Fruit fly (Drosophila melanogaster) whole organism, embryonic: Measurements from ENCODE around the gene Pcd.

Experiments used
- Adf1 ChIP-seq: fragments of 200-800 bp; sonication (Bioruptor generic); IDR thresholded peaks from 2 replicates; pipeline ENCODE4 v1.3.6; 2022; ENCODE audit warnings: missing biosample characterization, missing genetic modification characterization
- Antp ChIP-seq: fragments of 200-800 bp; sonication (Bioruptor generic); optimal IDR thresholded peaks from 3 replicates; lab custom pipeline; 2016; ENCODE audit warnings: missing biosample characterization, missing genetic modification characterization
- Atf6 ChIP-seq: fragments of 200-800 bp; sonication (Bioruptor generic); IDR thresholded peaks from 2 replicates; pipeline ENCODE4 v1.3.6; 2022; ENCODE audit warnings: missing biosample characterization, missing genetic modification characterization
- CG10147 ChIP-seq: fragments of 200-800 bp; sonication (Bioruptor generic); optimal IDR thresholded peaks from 2 replicates; lab custom pipeline; 2019; ENCODE audit warnings: missing biosample characterization, mild to moderate bottlenecking, missing genetic modification characterization, moderate library complexity
- CG11456 ChIP-seq: fragments of 200-800 bp; sonication (Bioruptor generic); IDR thresholded peaks from 3 replicates; pipeline ENCODE4 v1.3.6; 2022; ENCODE audit warnings: missing biosample characterization, missing genetic modification characterization
- CG11696 ChIP-seq: fragments of 200-800 bp; sonication (Bioruptor generic); IDR thresholded peaks from 2 replicates; pipeline ENCODE4 v1.3.6; 2022; ENCODE audit warnings: missing biosample characterization, missing genetic modification characterization
- CG11723 ChIP-seq: fragments of 200-800 bp; sonication (Bioruptor generic); optimal IDR thresholded peaks from 2 replicates; lab custom pipeline; 2017; ENCODE audit warnings: missing biosample characterization, mild to moderate bottlenecking, missing genetic modification characterization
- CG13624 ChIP-seq: fragments of 200-800 bp; sonication (Bioruptor generic); optimal IDR thresholded peaks from 2 replicates; lab custom pipeline; 2016; ENCODE audit warnings: missing biosample characterization, missing genetic modification characterization
- CG14050 ChIP-seq: fragments of 200-800 bp; sonication (Bioruptor generic); IDR thresholded peaks from 3 replicates; pipeline ENCODE4 v1.3.6; 2022; ENCODE audit warnings: missing biosample characterization, missing genetic modification characterization
- CG17568 ChIP-seq: fragments of 200-800 bp; sonication (Bioruptor generic); optimal IDR thresholded peaks from 2 replicates; lab custom pipeline; 2018; ENCODE audit warnings: missing biosample characterization, mild to moderate bottlenecking, missing genetic modification characterization, moderate library complexity
- CG2678 ChIP-seq: fragments of 200-800 bp; sonication (Bioruptor generic); optimal IDR thresholded peaks from 3 replicates; lab custom pipeline; 2019; ENCODE audit warnings: missing biosample characterization, mild to moderate bottlenecking, missing genetic modification characterization, moderate library complexity
- CG2875 ChIP-seq: fragments of 200-800 bp; sonication (Bioruptor generic); optimal IDR thresholded peaks from 2 replicates; lab custom pipeline; 2017; ENCODE audit warnings: missing biosample characterization, mild to moderate bottlenecking, missing genetic modification characterization, missing genetic modification reagents
- CG3065 ChIP-seq: fragments of 200-800 bp; sonication (Bioruptor generic); optimal IDR thresholded peaks from 2 replicates; lab custom pipeline; 2016; ENCODE audit warnings: missing biosample characterization, missing genetic modification characterization
- CG3281 ChIP-seq: fragments of 200-800 bp; sonication (Bioruptor generic); optimal IDR thresholded peaks from 3 replicates; lab custom pipeline; 2017; ENCODE audit warnings: missing biosample characterization, mild to moderate bottlenecking, missing genetic modification characterization
- CG33213 ChIP-seq: fragments of 200-800 bp; sonication (Bioruptor generic); optimal IDR thresholded peaks from 3 replicates; lab custom pipeline; 2016; ENCODE audit warnings: missing biosample characterization, missing genetic modification characterization
- CG34376 ChIP-seq: fragments of 200-800 bp; sonication (Bioruptor generic); optimal IDR thresholded peaks from 2 replicates; lab custom pipeline; 2018; ENCODE audit warnings: missing biosample characterization, mild to moderate bottlenecking, missing genetic modification characterization
- CG3995 ChIP-seq: fragments of 200-800 bp; sonication (Bioruptor generic); optimal IDR thresholded peaks from 3 replicates; lab custom pipeline; 2016; ENCODE audit warnings: missing biosample characterization, missing genetic modification characterization
- CG43689 ChIP-seq: fragments of 200-800 bp; sonication (Bioruptor generic); IDR thresholded peaks from 2 replicates; pipeline ENCODE4 v1.3.6; 2022; ENCODE audit warnings: missing biosample characterization, missing genetic modification characterization
- CG4424 ChIP-seq: fragments of 200-800 bp; sonication (Bioruptor generic); optimal IDR thresholded peaks from 3 replicates; lab custom pipeline; 2016; ENCODE audit warnings: missing biosample characterization, missing genetic modification characterization
- CG8089 ChIP-seq: fragments of 200-800 bp; sonication (Bioruptor generic); optimal IDR thresholded peaks from 3 replicates; lab custom pipeline; 2016; ENCODE audit warnings: missing biosample characterization, missing genetic modification characterization
- CG8478 ChIP-seq: fragments of >200 bp; optimal IDR thresholded peaks from 2 replicates; lab custom pipeline; 2018
- CoRest ChIP-seq: fragments of 200-800 bp; sonication (Bioruptor generic); optimal IDR thresholded peaks from 3 replicates; lab custom pipeline; 2018; ENCODE audit warnings: missing biosample characterization, mild to moderate bottlenecking, missing genetic modification characterization, moderate library complexity
- Doc2 ChIP-seq: fragments of 200-800 bp; sonication (Bioruptor generic); IDR thresholded peaks from 2 replicates; pipeline ENCODE4 v1.3.6; 2022; ENCODE audit warnings: missing biosample characterization, missing genetic modification characterization
- Dref ChIP-seq: fragments of 200-800 bp; sonication (Bioruptor generic); IDR thresholded peaks from 2 replicates; pipeline ENCODE4 v1.3.6; 2022; ENCODE audit warnings: missing biosample characterization, missing genetic modification characterization
- Fer1 ChIP-seq: fragments of 200-800 bp; sonication (Bioruptor generic); optimal IDR thresholded peaks from 2 replicates; lab custom pipeline; 2017; ENCODE audit warnings: missing biosample characterization, mild to moderate bottlenecking, missing genetic modification characterization
- Fer3 ChIP-seq: fragments of 200-800 bp; sonication (Bioruptor generic); optimal IDR thresholded peaks from 2 replicates; lab custom pipeline; 2018; ENCODE audit warnings: missing biosample characterization, mild to moderate bottlenecking, missing genetic modification characterization, moderate library complexity
- Hr78 ChIP-seq, 2 experiments: fragments of 200-800 bp in 1 of 2; fragments of >200 bp in 1 of 2; sonication (Bioruptor generic) in 1 of 2; optimal IDR thresholded peaks; 2 replicates each; lab custom pipeline; 2017 to 2019; ENCODE audit warnings: missing biosample characterization in 2 of 2, missing genetic modification characterization in 2 of 2, mild to moderate bottlenecking in 1 of 2, moderate library complexity in 1 of 2
- MESR4 ChIP-seq: fragments of 200-800 bp; sonication (Bioruptor generic); optimal IDR thresholded peaks from 2 replicates; lab custom pipeline; 2018; ENCODE audit warnings: missing biosample characterization, mild to moderate bottlenecking, missing genetic modification characterization, moderate library complexity
- MTF-1 ChIP-seq: fragments of 200-800 bp; sonication (Bioruptor generic); optimal IDR thresholded peaks from 2 replicates; lab custom pipeline; 2018; ENCODE audit warnings: missing biosample characterization, mild to moderate bottlenecking, missing genetic modification characterization, borderline replicate concordance
- Max ChIP-seq: fragments of 200-800 bp; sonication (Bioruptor generic); optimal IDR thresholded peaks from 2 replicates; lab custom pipeline; 2016; ENCODE audit warnings: missing biosample characterization, mild to moderate bottlenecking, missing genetic modification characterization
- Meics ChIP-seq: fragments of 200-800 bp; sonication (Bioruptor generic); optimal IDR thresholded peaks from 2 replicates; lab custom pipeline; 2017; ENCODE audit warnings: missing biosample characterization, mild to moderate bottlenecking, missing genetic modification characterization
- Rfx ChIP-seq: fragments of 200-800 bp; sonication (Bioruptor generic); IDR thresholded peaks from 2 replicates; pipeline ENCODE4 v1.3.6; 2022; ENCODE audit warnings: missing biosample characterization, missing genetic modification characterization
- Rx ChIP-seq: fragments of 200-800 bp; sonication (Bioruptor generic); IDR thresholded peaks from 2 replicates; pipeline ENCODE4 v1.3.6; 2022; ENCODE audit warnings: missing biosample characterization, missing genetic modification characterization
- Tbp ChIP-seq: fragments of >200 bp; optimal IDR thresholded peaks from 2 replicates; lab custom pipeline; 2018; ENCODE audit warnings: missing biosample characterization, missing genetic modification characterization
- Xbp1 ChIP-seq: fragments of 200-800 bp; sonication (Bioruptor generic); optimal IDR thresholded peaks from 3 replicates; lab custom pipeline; 2016; ENCODE audit warnings: missing biosample characterization, mild to moderate bottlenecking, missing genetic modification characterization
- bbx ChIP-seq: fragments of 200-800 bp; sonication (Bioruptor generic); IDR thresholded peaks from 2 replicates; pipeline ENCODE4 v1.3.6; 2022; ENCODE audit warnings: missing biosample characterization, missing genetic modification characterization; ENCODE audit not compliant: partially characterized antibody
- bsh ChIP-seq, 2 experiments: fragments of 200-800 bp; sonication (Bioruptor generic); optimal IDR thresholded peaks; 2 replicates each; lab custom pipeline; 2017 to 2018; ENCODE audit warnings: mild to moderate bottlenecking in 2 of 2, missing biosample characterization in 2 of 2, missing genetic modification characterization in 2 of 2, moderate library complexity in 1 of 2
- cas ChIP-seq: fragments of 200-800 bp; sonication (Bioruptor generic); IDR thresholded peaks from 2 replicates; pipeline ENCODE4 v1.3.6; 2022; ENCODE audit warnings: missing biosample characterization, missing genetic modification characterization
- chif ChIP-seq, 2 experiments: fragments of 200-800 bp; sonication (Bioruptor generic); optimal IDR thresholded peaks; 3 replicates each; lab custom pipeline; 2016; ENCODE audit warnings: missing biosample characterization in 2 of 2, missing genetic modification characterization in 2 of 2
- chinmo ChIP-seq: fragments of 200-800 bp; sonication (Bioruptor generic); IDR thresholded peaks from 4 replicates; pipeline ENCODE4 v1.3.6; 2022; ENCODE audit warnings: missing biosample characterization, missing genetic modification characterization; ENCODE audit not compliant: partially characterized antibody
- danr ChIP-seq: fragments of 200-800 bp; sonication (Bioruptor generic); IDR thresholded peaks from 2 replicates; pipeline ENCODE4 v1.3.6; 2022; ENCODE audit warnings: missing biosample characterization, missing genetic modification characterization
- ewg ChIP-seq: fragments of 200-800 bp; sonication (Bioruptor generic); optimal IDR thresholded peaks from 3 replicates; lab custom pipeline; 2017; ENCODE audit warnings: mild to moderate bottlenecking, missing biosample characterization, missing genetic modification reagents, missing genetic modification characterization
- ftz-f1 ChIP-seq: fragments of 200-800 bp; sonication (Bioruptor generic); optimal IDR thresholded peaks from 2 replicates; lab custom pipeline; 2016; ENCODE audit warnings: missing biosample characterization, missing genetic modification characterization
- gro ChIP-seq: fragments of 200-800 bp; sonication (Bioruptor generic); optimal IDR thresholded peaks from 2 replicates; lab custom pipeline; 2016; ENCODE audit warnings: missing biosample characterization, missing genetic modification characterization
- hkb ChIP-seq, 2 experiments: fragments of 200-800 bp in 1 of 2; fragments of >200 bp in 1 of 2; sonication (Bioruptor generic) in 1 of 2; IDR thresholded peaks in 1 of 2; optimal IDR thresholded peaks in 1 of 2; 2 replicates each; pipeline versions ENCODE4 v1.3.6 to Lab custom; 2017 to 2022; ENCODE audit warnings: missing biosample characterization in 1 of 2, missing genetic modification characterization in 1 of 2
- lab ChIP-seq: fragments of 200-800 bp; sonication (Bioruptor generic); optimal IDR thresholded peaks from 3 replicates; lab custom pipeline; 2017; ENCODE audit warnings: missing biosample characterization, missing genetic modification characterization, mild to moderate bottlenecking, moderate library complexity, missing genetic modification reagents
- nerfin-1 ChIP-seq: fragments of 200-800 bp; sonication (Bioruptor generic); optimal IDR thresholded peaks from 3 replicates; lab custom pipeline; 2019; ENCODE audit warnings: missing biosample characterization, mild to moderate bottlenecking, missing genetic modification characterization, moderate library complexity
- rib ChIP-seq: fragments of 200-800 bp; sonication (Bioruptor generic); IDR thresholded peaks from 2 replicates; pipeline ENCODE4 v1.3.6; 2022; ENCODE audit warnings: missing biosample characterization, missing genetic modification characterization
- salm ChIP-seq: fragments of 200-800 bp; sonication (Bioruptor generic); optimal IDR thresholded peaks from 2 replicates; lab custom pipeline; 2018; ENCODE audit warnings: missing biosample characterization, mild to moderate bottlenecking, missing genetic modification characterization
- zf30C ChIP-seq: fragments of 200-800 bp; sonication (Bioruptor generic); optimal IDR thresholded peaks from 3 replicates; lab custom pipeline; 2018; ENCODE audit warnings: missing biosample characterization, mild to moderate bottlenecking, missing genetic modification characterization

The Pcd gene

dm6 chr3R:29723048-29723656, at the start of gene Pcd:
TSS of gene Pcd (plus strand) at chr3R:29723163.
- TF ChIP-seq CG34376 (GFP tag; lab: Kevin White, UChicago) = peak; percentile 43
- TF ChIP-seq Antp = no peak
- peak; percentile 73 for TF ChIP-seq rib (GFP tag; lab: Robert Waterston, UW)
- no peak for TF ChIP-seq CG43689 (GFP tag; lab: Robert Waterston, UW)
- TF ChIP-seq CG33213 (GFP tag; lab: Kevin White, UChicago) = no peak
- TF ChIP-seq CG3281 (GFP tag; lab: Kevin White, UChicago) = no peak
- TF ChIP-seq CG4424 (GFP tag; lab: Kevin White, UChicago) = no peak
- no peak for TF ChIP-seq CG11696
- TF ChIP-seq MTF-1 = no peak
- TF ChIP-seq Fer3 = no peak
- TF ChIP-seq CG3995 (GFP tag; lab: Kevin White, UChicago) = peak; percentile 14
- TF ChIP-seq salm = no peak
- TF ChIP-seq Hr78 (GFP tag; optimal IDR thresholded peaks at IDR 0.05; lab: Kevin White, UChicago) = no peak
- TF ChIP-seq CG10147 = no peak
- peak; percentile 31; the same call in 1 of the 2 replicates for TF ChIP-seq bbx
- TF ChIP-seq CG8089 (GFP tag; lab: Kevin White, UChicago) = no peak
- TF ChIP-seq CG11456 (GFP tag; lab: Robert Waterston, UW) = no peak
- TF ChIP-seq danr = no peak
- no peak for TF ChIP-seq CG14050
- TF ChIP-seq Rx (GFP tag; lab: Robert Waterston, UW) = no peak
- no peak for TF ChIP-seq CG11723 (GFP tag; lab: Kevin White, UChicago)
- TF ChIP-seq CoRest = no peak
- no peak for TF ChIP-seq Xbp1
- peak; percentile 96 for TF ChIP-seq chinmo (GFP tag; lab: Robert Waterston, UW)
- no peak for TF ChIP-seq CG2678 (tag; lab: Kevin White, UChicago)
- no peak for TF ChIP-seq CG2875 (GFP tag; lab: Kevin White, UChicago)
- TF ChIP-seq nerfin-1 (tag; lab: Kevin White, UChicago) = no peak
- peak; percentile 56 for TF ChIP-seq MESR4 (GFP tag; lab: Kevin White, UChicago)
- peak in 1 of 2 experiments; percentile 24 for TF ChIP-seq bsh (GFP tag; optimal IDR thresholded peaks at IDR 0.05; lab: Kevin White, UChicago)
- no peak for TF ChIP-seq Fer1 (GFP tag; lab: Kevin White, UChicago)
- no peak for TF ChIP-seq cas (GFP tag; lab: Robert Waterston, UW)
- no peak for TF ChIP-seq hkb (optimal IDR thresholded peaks at IDR 0.05; lab: Kevin White, UChicago)
- TF ChIP-seq hkb (GFP tag; IDR thresholded peaks at IDR 0.05; lab: Robert Waterston, UW) = no peak
- no peak for TF ChIP-seq Max
- peak; percentile 31 for TF ChIP-seq ftz-f1
- peak; percentile 21 for TF ChIP-seq ewg (GFP tag; lab: Kevin White, UChicago)
- TF ChIP-seq CG8478 (lab: Kevin White, UChicago) = no peak
- TF ChIP-seq CG13624 (GFP tag; lab: Kevin White, UChicago) = no peak
- TF ChIP-seq gro (GFP tag; lab: Kevin White, UChicago) = peak; percentile 9
- TF ChIP-seq Meics (GFP tag; lab: Kevin White, UChicago) = no peak
- no peak for TF ChIP-seq CG3065 (GFP tag; lab: Kevin White, UChicago)
- TF ChIP-seq Adf1 (GFP tag; lab: Robert Waterston, UW) = peak; percentile 42; the same call in 1 of the 2 replicates
- no peak for TF ChIP-seq Dref (GFP tag; lab: Robert Waterston, UW)
- no peak for TF ChIP-seq lab (GFP tag; lab: Kevin White, UChicago)
- TF ChIP-seq Tbp (GFP tag; lab: Kevin White, UChicago) = no peak
- no peak for TF ChIP-seq Rfx (GFP tag; lab: Robert Waterston, UW)
- TF ChIP-seq Atf6 (GFP tag; lab: Robert Waterston, UW) = no peak
- no peak for TF ChIP-seq chif (GFP tag; optimal IDR thresholded peaks at IDR 0.05; lab: Kevin White, UChicago)
- no peak for TF ChIP-seq zf30C (GFP tag; lab: Kevin White, UChicago)
- TF ChIP-seq CG17568 (GFP tag; lab: Kevin White, UChicago) = no peak
- no peak for TF ChIP-seq Doc2 (GFP tag; lab: Robert Waterston, UW)
